Fruit fly (Drosophila melanogaster): ENCODE measurements around the gene CG13010.

Gene CG13010

DNA sequence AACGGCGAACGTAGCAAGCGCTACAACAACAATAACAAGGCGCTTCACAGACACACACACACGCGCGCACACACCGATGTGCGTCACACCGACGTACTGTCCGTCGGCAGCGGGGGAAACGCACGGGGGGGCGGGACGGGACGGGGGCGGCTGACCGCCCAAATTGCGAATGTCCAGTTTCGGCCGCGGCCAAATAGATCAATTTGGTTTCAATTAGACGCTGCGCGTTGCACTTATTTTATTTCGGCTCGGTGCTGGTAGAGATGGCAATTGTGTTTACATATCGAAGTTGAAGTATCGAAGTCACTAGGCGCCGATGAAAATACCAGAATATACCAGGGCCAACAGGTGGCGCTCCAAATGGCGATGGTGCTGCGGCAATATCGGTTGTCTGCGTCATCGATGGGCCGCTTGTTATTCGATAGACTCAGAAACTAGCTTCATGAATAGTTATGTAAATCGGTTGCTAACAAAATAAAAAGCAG, 41.6 kb downstream of the CG13010 start, which contains the start of gene Rok (continued):
- TF ChIP-seq inv (GFP tag; IDR thresholded peaks at IDR 0.05; ENCODE audit: partially characterized antibody) (peak; percentile 81), Hmx (GFP tag; optimal IDR thresholded peaks at IDR 0.05) (no peak), NC2β (GFP tag; optimal IDR thresholded peaks at IDR 0.05) (no peak), CG14965 (GFP tag; optimal IDR thresholded peaks at IDR 0.05; ENCODE audit: borderline replicate concordance) (no peak), Ets65A (GFP tag) (peak; percentile 49), slp2 (GFP tag; optimal IDR thresholded peaks at IDR 0.05) (no peak), CG2889 (GFP tag; IDR thresholded peaks at IDR 0.05) (no peak), CG7963 (GFP tag; IDR thresholded peaks at IDR 0.05; ENCODE audit: partially characterized antibody) (peak; percentile 75), Meics (GFP tag; optimal IDR thresholded peaks at IDR 0.05) (no peak), CG13624 (GFP tag; optimal IDR thresholded peaks at IDR 0.05) (no peak), corto (GFP tag; optimal IDR thresholded peaks at IDR 0.05) (no peak), H15 (GFP tag; IDR thresholded peaks at IDR 0.05) (no peak), CG16779 (GFP tag; IDR thresholded peaks at IDR 0.05) (no peak), al (GFP tag; IDR thresholded peaks at IDR 0.05) (no peak), CG14667 (GFP tag; IDR thresholded peaks at IDR 0.05) (no peak), Dad (GFP tag; optimal IDR thresholded peaks at IDR 0.05) (no peak), Poxn (GFP tag; IDR thresholded peaks at IDR 0.05) (no peak), YL-1 (GFP tag; optimal IDR thresholded peaks at IDR 0.05) (peak; percentile 6), CG12391 (tag; optimal IDR thresholded peaks at IDR 0.05) (no peak), CG9876 (GFP tag; optimal IDR thresholded peaks at IDR 0.05) (no peak), CG12104 (GFP tag; optimal IDR thresholded peaks at IDR 0.05) (no peak), CG3838 (GFP tag; optimal IDR thresholded peaks at IDR 0.05) (no peak), esg (GFP tag; conservative IDR thresholded peaks at IDR 0.05) (no peak), Dek (tag; optimal IDR thresholded peaks at IDR 0.05) (no peak), CG9817 (tag; optimal IDR thresholded peaks at IDR 0.05) (no peak), CG32767 (GFP tag; IDR thresholded peaks at IDR 0.05) (peak; percentile 24; the same call in 1 of the 2 replicates), Hand (GFP tag; optimal IDR thresholded peaks at IDR 0.05) (no peak), jing (GFP tag; optimal IDR thresholded peaks at IDR 0.05) (no peak), grn (GFP tag; optimal IDR thresholded peaks at IDR 0.05) (no peak), Taf1 (GFP tag; IDR thresholded peaks at IDR 0.05) (no peak), CG6254 (GFP tag; optimal IDR thresholded peaks at IDR 0.05) (no peak), CG4617 (GFP tag; optimal IDR thresholded peaks at IDR 0.05; ENCODE audit: borderline replicate concordance) (peak; percentile 38), CG8478 (optimal IDR thresholded peaks at IDR 0.05) (no peak), CG13424 (tag; optimal IDR thresholded peaks at IDR 0.05) (no peak), Fer2 (tag; optimal IDR thresholded peaks at IDR 0.05) (no peak), D19A (tag; optimal IDR thresholded peaks at IDR 0.05) (no peak), Trl (optimal IDR thresholded peaks at IDR 0.05) (no peak), Trl (GFP tag; optimal IDR thresholded peaks at IDR 0.05) (no peak), lmd (GFP tag; IDR thresholded peaks at IDR 0.05) (peak; percentile 13; the same call in 1 of the 2 replicates), h (optimal IDR thresholded peaks at IDR 0.05) (no peak), CG30403 (GFP tag; optimal IDR thresholded peaks at IDR 0.05) (no peak), CG8388 (GFP tag; optimal IDR thresholded peaks at IDR 0.05) (no peak), slbo (GFP tag; IDR thresholded peaks at IDR 0.05) (peak; percentile 44; the same call in 1 of the 2 replicates), Dip3 (GFP tag; optimal IDR thresholded peaks at IDR 0.05) (no peak), CG5245 (GFP tag; optimal IDR thresholded peaks at IDR 0.05) (no peak), ac (GFP tag; optimal IDR thresholded peaks at IDR 0.05) (no peak), cg (GFP tag; optimal IDR thresholded peaks at IDR 0.05) (peak; percentile 99), pb (GFP tag; optimal IDR thresholded peaks at IDR 0.05) (no peak), nerfin-1 (tag; optimal IDR thresholded peaks at IDR 0.05) (no peak), gcm (GFP tag; optimal IDR thresholded peaks at IDR 0.05) (no peak), Gug (GFP tag; IDR thresholded peaks at IDR 0.05) (peak; percentile 47; the same call in 1 of the 4 replicates), CG17359 (tag; optimal IDR thresholded peaks at IDR 0.05) (no peak), CG9932 (GFP tag; IDR thresholded peaks at IDR 0.05) (peak; percentile 34)

Data from whole organism, embryonic.